Worm (Caenorhabditis elegans): Measurements from ENCODE around the gene Y73B6BL.12.

ce11 chrIV:6275671-6276209, 41.5 kb downstream of the Y73B6BL.12 start, which contains the start of the genes aat-4 and T13A10.1:
- no peak for TF ChIP-seq unc-130 (GFP tag; optimal IDR thresholded peaks at IDR 0.05)
- no peak for TF ChIP-seq ceh-28 (tag; optimal IDR thresholded peaks at IDR 0.05)
- no peak for TF ChIP-seq aly-2 (tag; optimal IDR thresholded peaks at IDR 0.05)
- no peak for TF ChIP-seq dpl-1 (GFP tag; optimal IDR thresholded peaks at IDR 0.05)
- no peak for TF ChIP-seq nhr-111 (GFP tag; optimal IDR thresholded peaks at IDR 0.05)
- TF ChIP-seq rbr-2 (tag; optimal IDR thresholded peaks at IDR 0.05), result no peak
- TF ChIP-seq snpc-4 (tag; optimal IDR thresholded peaks at IDR 0.05), result no peak
- no peak for TF ChIP-seq nhr-77 (tag; optimal IDR thresholded peaks at IDR 0.05)
- no peak for TF ChIP-seq nhr-237 (tag; optimal IDR thresholded peaks at IDR 0.05)
- no peak for TF ChIP-seq ZK546.5 (tag; optimal IDR thresholded peaks at IDR 0.05)
- TF ChIP-seq Y48G9A.11 (GFP tag; IDR thresholded peaks at IDR 0.05), result no peak
- no peak for TF ChIP-seq ama-1 (optimal IDR thresholded peaks at IDR 0.05)
- TF ChIP-seq php-3 (GFP tag; IDR thresholded peaks at IDR 0.05), result peak; percentile 84
- TF ChIP-seq dmd-9 (GFP tag; IDR thresholded peaks at IDR 0.05), result no peak
